Fruit fly (Drosophila melanogaster) whole organism, embryonic: ENCODE data around the gene TwdlX.

Source experiments
- Bgb ChIP-seq: fragments of 200-800 bp; sonication (Bioruptor generic); IDR thresholded peaks from 2 replicates; pipeline ENCODE4 v1.3.6; 2022; ENCODE audit warnings: missing biosample characterization, missing genetic modification characterization; ENCODE audit not compliant: partially characterized antibody
- CG1024 ChIP-seq: fragments of 200-800 bp; sonication (Bioruptor generic); IDR thresholded peaks from 2 replicates; pipeline ENCODE4 v1.3.6; 2022; ENCODE audit warnings: missing biosample characterization, missing genetic modification characterization
- CG10366 ChIP-seq: fragments of 200-800 bp; sonication (Bioruptor generic); IDR thresholded peaks from 2 replicates; pipeline ENCODE4 v1.3.6; 2022; ENCODE audit warnings: missing biosample characterization, missing genetic modification characterization
- CG10979 ChIP-seq: fragments of 200-800 bp; sonication (Bioruptor generic); optimal IDR thresholded peaks from 2 replicates; lab custom pipeline; 2018; ENCODE audit warnings: missing biosample characterization, mild to moderate bottlenecking, missing genetic modification characterization, moderate library complexity
- CG11398 ChIP-seq: fragments of 200-800 bp; sonication (Bioruptor generic); optimal IDR thresholded peaks from 2 replicates; lab custom pipeline; 2016; ENCODE audit warnings: missing biosample characterization, missing genetic modification characterization
- CG12219 ChIP-seq: fragments of 200-800 bp; sonication (Bioruptor generic); optimal IDR thresholded peaks from 3 replicates; lab custom pipeline; 2018; ENCODE audit warnings: missing biosample characterization, mild to moderate bottlenecking, missing genetic modification characterization
- CG13624 ChIP-seq: fragments of 200-800 bp; sonication (Bioruptor generic); optimal IDR thresholded peaks from 2 replicates; lab custom pipeline; 2016; ENCODE audit warnings: missing biosample characterization, missing genetic modification characterization
- CG14441 ChIP-seq: fragments of 200-800 bp; sonication (Bioruptor generic); IDR thresholded peaks from 2 replicates; pipeline ENCODE4 v1.3.6; 2022; ENCODE audit warnings: missing biosample characterization, missing genetic modification characterization
- CG17361 ChIP-seq: fragments of 200-800 bp; sonication (Bioruptor generic); IDR thresholded peaks from 3 replicates; pipeline ENCODE4 v1.3.6; 2022; ENCODE audit warnings: missing biosample characterization, missing genetic modification characterization
- CG17385 ChIP-seq: fragments of 200-800 bp; sonication (Bioruptor generic); optimal IDR thresholded peaks from 3 replicates; lab custom pipeline; 2018; ENCODE audit warnings: missing biosample characterization, mild to moderate bottlenecking, missing genetic modification characterization
- CG17802 ChIP-seq: fragments of 200-800 bp; sonication (Bioruptor generic); optimal IDR thresholded peaks from 2 replicates; lab custom pipeline; 2018; ENCODE audit warnings: missing biosample characterization, mild to moderate bottlenecking, missing genetic modification characterization, moderate library complexity
- CG18599 ChIP-seq: fragments of 200-800 bp; sonication (Bioruptor generic); optimal IDR thresholded peaks from 3 replicates; lab custom pipeline; 2017; ENCODE audit warnings: missing biosample characterization, missing genetic modification characterization, mild to moderate bottlenecking, moderate library complexity, missing genetic modification reagents
- CG2116 ChIP-seq: fragments of 200-800 bp; sonication (Bioruptor generic); optimal IDR thresholded peaks from 3 replicates; lab custom pipeline; 2018; ENCODE audit warnings: missing biosample characterization, mild to moderate bottlenecking, missing genetic modification characterization
- CG2120 ChIP-seq: fragments of 200-800 bp; sonication (Bioruptor generic); optimal IDR thresholded peaks from 3 replicates; lab custom pipeline; 2016; ENCODE audit warnings: missing biosample characterization, missing genetic modification characterization
- CG2889 ChIP-seq: fragments of 200-800 bp; sonication (Bioruptor generic); IDR thresholded peaks from 3 replicates; pipeline ENCODE4 v1.3.6; 2022; ENCODE audit warnings: missing biosample characterization, missing genetic modification characterization
- CG32532 ChIP-seq: fragments of 200-800 bp; sonication (Bioruptor generic); IDR thresholded peaks from 2 replicates; pipeline ENCODE4 v1.3.6; 2022; ENCODE audit warnings: missing biosample characterization, missing genetic modification characterization
- CG4404 ChIP-seq: fragments of 200-800 bp; sonication (Bioruptor generic); IDR thresholded peaks from 2 replicates; pipeline ENCODE4 v1.3.6; 2022; ENCODE audit warnings: missing biosample characterization, missing genetic modification characterization
- CG8290 ChIP-seq, 3 experiments: fragments of 200-800 bp; sonication (Bioruptor generic); optimal IDR thresholded peaks; 2 replicates each; lab custom pipeline; 2016 to 2019; ENCODE audit warnings: missing biosample characterization in 3 of 3, missing genetic modification characterization in 3 of 3, mild to moderate bottlenecking in 2 of 3, moderate library complexity in 1 of 3
- CG8924 ChIP-seq: fragments of 200-800 bp; optimal IDR thresholded peaks from 3 replicates; lab custom pipeline; 2019; ENCODE audit warnings: missing biosample characterization, mild to moderate bottlenecking, missing genetic modification characterization, moderate library complexity
- CG9215 ChIP-seq: fragments of 200-800 bp; sonication (Bioruptor generic); IDR thresholded peaks from 2 replicates; pipeline ENCODE4 v1.3.6; 2022; ENCODE audit warnings: missing biosample characterization, missing genetic modification characterization
- CG9609 ChIP-seq: fragments of 200-800 bp; sonication (Bioruptor generic); optimal IDR thresholded peaks from 3 replicates; lab custom pipeline; 2016; ENCODE audit warnings: missing biosample characterization, missing genetic modification characterization
- CHES-1-like ChIP-seq: fragments of 200-800 bp; sonication (Bioruptor generic); optimal IDR thresholded peaks from 2 replicates; lab custom pipeline; 2016; ENCODE audit warnings: missing biosample characterization, missing genetic modification characterization
- Dbx ChIP-seq: fragments of 200-800 bp; sonication (Bioruptor generic); IDR thresholded peaks from 3 replicates; pipeline ENCODE4 v1.3.6; 2022; ENCODE audit warnings: missing biosample characterization, missing genetic modification characterization
- Dip3 ChIP-seq: fragments of 200-800 bp; sonication (Bioruptor generic); optimal IDR thresholded peaks from 3 replicates; lab custom pipeline; 2016; ENCODE audit warnings: missing biosample characterization, missing genetic modification characterization
- Fer1 ChIP-seq: fragments of 200-800 bp; sonication (Bioruptor generic); optimal IDR thresholded peaks from 2 replicates; lab custom pipeline; 2017; ENCODE audit warnings: missing biosample characterization, mild to moderate bottlenecking, missing genetic modification characterization
- Fer3 ChIP-seq: fragments of 200-800 bp; sonication (Bioruptor generic); optimal IDR thresholded peaks from 2 replicates; lab custom pipeline; 2018; ENCODE audit warnings: missing biosample characterization, mild to moderate bottlenecking, missing genetic modification characterization, moderate library complexity
- Med ChIP-seq: fragments of 200-800 bp; sonication (Bioruptor generic); peaks from one replicate; lab custom pipeline; 2016; ENCODE audit warnings: missing biosample characterization, missing genetic modification characterization, mild to moderate bottlenecking, inconsistent platforms, moderate library complexity
- Oli ChIP-seq: fragments of 200-800 bp; sonication (Bioruptor generic); optimal IDR thresholded peaks from 2 replicates; lab custom pipeline; 2018; ENCODE audit warnings: missing biosample characterization, mild to moderate bottlenecking, missing genetic modification characterization, moderate library complexity
- Ptx1 ChIP-seq: fragments of 200-800 bp; sonication (Bioruptor generic); IDR thresholded peaks from 2 replicates; pipeline ENCODE4 v1.3.6; 2022; ENCODE audit warnings: missing biosample characterization, missing genetic modification characterization
- al ChIP-seq: fragments of 200-800 bp; sonication (Bioruptor generic); IDR thresholded peaks from 2 replicates; pipeline ENCODE4 v1.3.6; 2022; ENCODE audit warnings: missing biosample characterization, missing genetic modification characterization
- caup ChIP-seq: fragments of 200-800 bp; sonication (Bioruptor generic); optimal IDR thresholded peaks from 3 replicates; lab custom pipeline; 2017; ENCODE audit warnings: missing biosample characterization, mild to moderate bottlenecking, missing genetic modification characterization, moderate library complexity; ENCODE audit not compliant: severe bottlenecking
- chm ChIP-seq: fragments of 200-800 bp; sonication (Bioruptor generic); IDR thresholded peaks from 2 replicates; pipeline ENCODE4 v1.3.6; 2022; ENCODE audit warnings: missing biosample characterization, missing genetic modification characterization
- crol ChIP-seq: fragments of 200-800 bp; sonication (Bioruptor generic); IDR thresholded peaks from 2 replicates; pipeline ENCODE4 v1.3.6; 2022; ENCODE audit warnings: missing biosample characterization, missing genetic modification characterization
- dmrt11E ChIP-seq: fragments of 200-800 bp; sonication (Bioruptor generic); optimal IDR thresholded peaks from 3 replicates; lab custom pipeline; 2018; ENCODE audit warnings: missing biosample characterization, mild to moderate bottlenecking, missing genetic modification characterization, moderate library complexity
- eyg ChIP-seq: fragments of 200-800 bp; sonication (Bioruptor generic); optimal IDR thresholded peaks from 3 replicates; lab custom pipeline; 2016; ENCODE audit warnings: missing biosample characterization, missing genetic modification characterization
- fd3F ChIP-seq: fragments of 200-800 bp; sonication (Bioruptor generic); optimal IDR thresholded peaks from 2 replicates; lab custom pipeline; 2018; ENCODE audit warnings: missing biosample characterization, mild to moderate bottlenecking, missing genetic modification characterization, moderate library complexity
- fd64A ChIP-seq: fragments of 200-800 bp; sonication (Bioruptor generic); optimal IDR thresholded peaks from 3 replicates; lab custom pipeline; 2018; ENCODE audit warnings: missing biosample characterization, mild to moderate bottlenecking, missing genetic modification characterization
- fu2 ChIP-seq: fragments of 200-800 bp; sonication (Bioruptor generic); optimal IDR thresholded peaks from 2 replicates; lab custom pipeline; 2016; ENCODE audit warnings: missing biosample characterization, missing genetic modification characterization
- gcm2 ChIP-seq: fragments of 200-800 bp; sonication (Bioruptor generic); optimal IDR thresholded peaks from 2 replicates; lab custom pipeline; 2016; ENCODE audit warnings: missing biosample characterization, missing genetic modification characterization
- jigr1 ChIP-seq: fragments of 200-800 bp; sonication (Bioruptor generic); IDR thresholded peaks from 3 replicates; pipeline ENCODE4 v1.3.6; 2022; ENCODE audit warnings: missing biosample characterization, missing genetic modification characterization
- mam ChIP-seq: fragments of 200-800 bp; sonication (Bioruptor generic); optimal IDR thresholded peaks from 3 replicates; lab custom pipeline; 2016; ENCODE audit warnings: missing biosample characterization, missing genetic modification characterization
- org-1 ChIP-seq: fragments of 200-800 bp; sonication (Bioruptor generic); optimal IDR thresholded peaks from 2 replicates; lab custom pipeline; 2017; ENCODE audit warnings: missing biosample characterization, missing genetic modification characterization
- otp ChIP-seq: fragments of 200-800 bp; sonication (Bioruptor generic); IDR thresholded peaks from 3 replicates; pipeline ENCODE4, ENCODE4 v1.3.6; 2022; ENCODE audit warnings: missing biosample characterization, missing genetic modification characterization
- pb ChIP-seq: fragments of 200-800 bp; sonication (Bioruptor generic); optimal IDR thresholded peaks from 3 replicates; lab custom pipeline; 2016; ENCODE audit warnings: missing biosample characterization, missing genetic modification characterization
- sd ChIP-seq: fragments of 200-800 bp; sonication (Bioruptor generic); optimal IDR thresholded peaks from 3 replicates; lab custom pipeline; 2018; ENCODE audit warnings: missing biosample characterization, mild to moderate bottlenecking, missing genetic modification characterization, moderate library complexity
- sens ChIP-seq: fragments of 200-800 bp; sonication (Bioruptor generic); peaks from one replicate; lab custom pipeline; 2016; ENCODE audit warnings: missing biosample characterization, missing genetic modification characterization
- shn ChIP-seq: fragments of 200-800 bp; sonication (Bioruptor generic); optimal IDR thresholded peaks from 3 replicates; lab custom pipeline; 2016; ENCODE audit warnings: missing biosample characterization, missing genetic modification characterization
- sisA ChIP-seq: fragments of 200-800 bp; sonication (Bioruptor generic); IDR thresholded peaks from 2 replicates; pipeline ENCODE4 v1.3.6; 2022; ENCODE audit warnings: missing biosample characterization, missing genetic modification characterization
- slbo ChIP-seq: fragments of 200-800 bp; sonication (Bioruptor generic); IDR thresholded peaks from 2 replicates; pipeline ENCODE4 v1.3.6; 2022; ENCODE audit warnings: missing biosample characterization, missing genetic modification characterization
- usp ChIP-seq: fragments of >200 bp; optimal IDR thresholded peaks from 2 replicates; lab custom pipeline; 2017; ENCODE audit warnings: missing biosample characterization, missing genetic modification characterization

The TwdlX gene

DNA sequence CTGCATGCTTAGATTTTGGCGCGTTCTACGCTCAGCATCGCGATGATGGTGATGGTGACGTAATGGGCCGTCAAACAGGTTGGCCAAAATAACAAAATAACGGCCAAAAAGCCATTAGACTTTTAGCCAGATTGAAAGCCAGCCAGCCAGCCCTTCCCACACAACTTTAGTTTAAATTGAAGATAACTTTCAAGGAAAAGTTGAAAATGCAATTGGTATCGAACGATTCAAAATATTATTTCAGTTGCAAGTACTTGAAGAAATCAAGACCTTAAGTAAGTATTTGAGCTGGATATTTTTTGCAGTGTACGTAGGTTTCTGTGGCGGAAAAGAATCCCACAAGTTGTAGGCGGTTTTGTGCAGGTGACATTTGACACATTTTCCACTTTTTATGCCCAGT, 50.2 kb downstream of the TwdlX start (continued):
- TF ChIP-seq pb (GFP tag; lab: Kevin White, UChicago) = peak; percentile 29
- TF ChIP-seq Dbx (GFP tag; lab: Robert Waterston, UW) = 0 out of 3 replicates have a peak, but pooled peaks have one; percentile 47
- TF ChIP-seq CG1024 (GFP tag; lab: Robert Waterston, UW) = no peak
- TF ChIP-seq CG13624 (GFP tag; lab: Kevin White, UChicago) = peak; percentile 46
- 0 out of 3 replicates have a peak, but pooled peaks have one; percentile 33 for TF ChIP-seq otp (GFP tag; lab: Robert Waterston, UW)
- no peak for TF ChIP-seq CG8290 (GFP tag; optimal IDR thresholded peaks at IDR 0.05; lab: Kevin White, UChicago)
- TF ChIP-seq CG8290 (tag; optimal IDR thresholded peaks at IDR 0.05; lab: Kevin White, UChicago) = peak in 1 of 2 experiments; percentile 69
- TF ChIP-seq CG32532 (GFP tag; lab: Robert Waterston, UW) = peak; percentile 44; the same call in 1 of the 2 replicates
- TF ChIP-seq crol (GFP tag; lab: Robert Waterston, UW) = no peak
- TF ChIP-seq shn (GFP tag; lab: Kevin White, UChicago) = peak; percentile 4
- peak; percentile 41 for TF ChIP-seq Dip3
- TF ChIP-seq Bgb (GFP tag; lab: Robert Waterston, UW) = no peak
- peak; percentile 45 for TF ChIP-seq CHES-1-like (GFP tag; lab: Kevin White, UChicago)
- TF ChIP-seq CG10979 (tag; lab: Kevin White, UChicago) = no peak
- TF ChIP-seq Oli (tag; lab: Kevin White, UChicago) = peak; percentile 8
- peak; percentile 19 for TF ChIP-seq Fer3
- no peak for TF ChIP-seq CG2889
- TF ChIP-seq CG12219 (GFP tag; lab: Kevin White, UChicago) = peak; percentile 3
- TF ChIP-seq gcm2 (GFP tag; lab: Kevin White, UChicago) = no peak
- TF ChIP-seq Ptx1 (GFP tag; lab: Robert Waterston, UW) = 0 out of 2 replicates have a peak, but pooled peaks have one; percentile 33
- TF ChIP-seq caup (GFP tag; lab: Kevin White, UChicago) = peak; percentile 34
- TF ChIP-seq CG4404 = 0 out of 2 replicates have a peak, but pooled peaks have one; percentile 11
- peak; percentile 88 for TF ChIP-seq Med (GFP tag; lab: Kevin White, UChicago)
- peak; percentile 23 for TF ChIP-seq sd (tag; lab: Kevin White, UChicago)
- TF ChIP-seq sisA (GFP tag; lab: Robert Waterston, UW) = peak; percentile 21; the same call in 1 of the 2 replicates
- peak; percentile 17 for TF ChIP-seq CG8924
- peak; percentile 21; the same call in 1 of the 2 replicates for TF ChIP-seq CG9215 (GFP tag; lab: Robert Waterston, UW)
- peak; percentile 42 for TF ChIP-seq eyg (GFP tag; lab: Kevin White, UChicago)
- peak; percentile 30; the same call in 1 of the 2 replicates for TF ChIP-seq slbo (GFP tag; lab: Robert Waterston, UW)
- TF ChIP-seq fd64A (GFP tag; lab: Kevin White, UChicago) = no peak
- 0 out of 3 replicates have a peak, but pooled peaks have one; percentile 18 for TF ChIP-seq CG17361
- TF ChIP-seq CG2120 (GFP tag; lab: Kevin White, UChicago) = peak; percentile 69
- peak; percentile 68 for TF ChIP-seq sens
- peak; percentile 3 for TF ChIP-seq org-1 (GFP tag; lab: Kevin White, UChicago)
- TF ChIP-seq CG18599 (GFP tag; lab: Kevin White, UChicago) = peak; percentile 42
- TF ChIP-seq CG17385 (GFP tag; lab: Kevin White, UChicago) = peak; percentile 6
- peak; percentile 35 for TF ChIP-seq Fer1
- peak; percentile 11 for TF ChIP-seq CG17802 (tag; lab: Kevin White, UChicago)
- TF ChIP-seq al (GFP tag; lab: Robert Waterston, UW) = peak; percentile 30; the same call in 1 of the 2 replicates
- no peak for TF ChIP-seq usp (GFP tag; lab: Kevin White, UChicago)
- TF ChIP-seq mam (GFP tag; lab: Kevin White, UChicago) = peak; percentile 34
- TF ChIP-seq fd3F (GFP tag; lab: Kevin White, UChicago) = peak; percentile 16
- peak; percentile 6 for TF ChIP-seq CG2116 (GFP tag; lab: Kevin White, UChicago)
- peak; percentile 81 for TF ChIP-seq CG9609 (GFP tag; lab: Kevin White, UChicago)
- peak; percentile 8 for TF ChIP-seq CG11398 (GFP tag; lab: Kevin White, UChicago)
- TF ChIP-seq dmrt11E (tag; lab: Kevin White, UChicago) = no peak
- TF ChIP-seq CG10366 = no peak
- peak; percentile 17 for TF ChIP-seq fu2 (GFP tag; lab: Kevin White, UChicago)
- no peak for TF ChIP-seq jigr1
- 0 out of 2 replicates have a peak, but pooled peaks have one; percentile 9 for TF ChIP-seq chm (GFP tag; lab: Robert Waterston, UW)
- TF ChIP-seq CG14441 (GFP tag; lab: Robert Waterston, UW) = 0 out of 2 replicates have a peak, but pooled peaks have one; percentile 8
